Fruit fly (Drosophila melanogaster) whole organism, adult: Measurements from ENCODE around the gene CG18095.

Experiments used
- CG11617 ChIP-seq: fragments of 200-800 bp; sonication (Bioruptor generic); optimal IDR thresholded peaks from 2 replicates; lab custom pipeline; 2017; ENCODE audit warnings: mild to moderate bottlenecking, missing biosample characterization, missing genetic modification reagents, missing genetic modification characterization
- CG33017 ChIP-seq: fragments of 200-800 bp; sonication (Bioruptor generic); optimal IDR thresholded peaks from 2 replicates; lab custom pipeline; 2018; ENCODE audit warnings: missing biosample characterization, mild to moderate bottlenecking, missing genetic modification characterization, moderate library complexity
- Clk ChIP-seq: fragments of 200-800 bp; sonication (Bioruptor generic); optimal IDR thresholded peaks from 2 replicates; lab custom pipeline; 2017; ENCODE audit warnings: missing biosample characterization, missing genetic modification characterization
- cnc ChIP-seq, 2 experiments: fragments of >200 bp; optimal IDR thresholded peaks; 2 replicates each; lab custom pipeline; 2017

DNA sequence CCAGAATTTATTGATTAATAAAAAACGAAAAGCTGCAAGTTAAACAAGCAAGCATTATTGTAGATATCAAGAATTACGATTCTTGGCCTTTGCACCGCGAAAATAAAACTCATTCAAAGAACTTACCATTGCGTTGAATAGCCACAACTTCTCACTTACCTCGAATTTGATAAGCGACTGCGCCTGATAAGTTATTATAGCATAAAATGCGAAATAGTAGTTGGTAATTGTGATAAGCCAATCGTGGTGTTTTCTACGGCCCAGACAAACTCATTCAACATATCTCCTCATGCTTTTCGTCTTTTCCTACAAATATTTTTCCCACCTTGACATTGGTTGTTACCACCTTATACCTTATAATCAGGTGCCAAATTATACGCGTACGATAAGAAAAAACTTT, 16.2 kb downstream of the CG18095 start:
- TF ChIP-seq CG11617 = no peak
- no peak for TF ChIP-seq Clk
- TF ChIP-seq CG33017 (tag; lab: Kevin White, UChicago) = no peak
- no peak for TF ChIP-seq cnc (optimal IDR thresholded peaks at IDR 0.05; lab: Kevin White, UChicago)
